Fruit fly (Drosophila melanogaster): Measurements from ENCODE around the gene sas.

DNA sequence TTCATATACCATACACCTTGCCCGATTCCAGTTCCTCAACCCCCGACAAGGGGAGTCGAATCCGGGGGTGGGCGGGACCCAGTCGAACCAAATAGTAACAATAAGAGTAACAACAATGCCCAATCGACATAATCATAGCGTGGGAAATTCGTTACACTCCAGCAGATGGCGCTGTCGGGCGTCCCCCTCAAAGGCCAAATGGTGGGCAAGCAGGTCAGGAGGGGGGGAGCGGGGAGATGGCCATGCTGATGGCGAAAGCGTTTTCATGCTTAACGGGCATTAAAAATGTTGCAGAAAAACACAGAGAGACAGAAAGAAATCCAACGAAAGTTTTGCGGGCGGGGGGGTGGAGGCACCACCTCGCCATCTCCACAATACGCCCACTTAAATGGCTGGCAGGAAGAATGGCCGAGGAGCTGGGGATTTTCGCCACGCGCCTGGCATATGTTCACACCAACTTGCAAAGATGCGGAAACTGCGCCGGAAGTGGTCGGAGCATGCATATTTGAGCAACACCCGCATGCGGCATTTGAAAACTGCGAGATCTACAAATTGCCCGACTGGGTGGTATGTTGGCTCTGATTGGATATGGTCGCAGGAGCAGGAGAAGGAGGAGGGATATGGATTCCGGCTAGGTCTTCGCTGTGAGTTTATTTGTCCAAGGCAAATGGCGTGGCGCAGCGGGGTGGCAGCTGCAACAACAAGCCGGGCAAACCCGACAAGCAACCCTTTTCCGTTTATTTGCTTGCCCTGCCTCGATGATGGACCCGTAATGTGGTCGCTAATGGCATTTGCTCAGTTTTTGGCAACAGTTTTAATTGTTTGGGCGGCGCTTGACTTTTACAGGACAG lies 23.2 kb upstream of the sas start:
- TF ChIP-seq CG8478 (optimal IDR thresholded peaks at IDR 0.05) (no peak), CTCF (optimal IDR thresholded peaks at IDR 0.05) (peak; percentile 58 to 72)

Data from S2 (cell line).